Worm (Caenorhabditis elegans) whole organism, late embryonic: Measurements from ENCODE around the gene twk-9.
A peak's percentile ranks its signal among the peaks of the same experiment; 100 is the strongest.

Experiments
- C08G9.2 ChIP-seq: sonication (generic microtip); optimal IDR thresholded peaks from 2 replicates; lab custom pipeline; 2016; ENCODE audit warnings: mild to moderate bottlenecking, missing genetic modification characterization, moderate library complexity, missing compliant biosample characterization
- C38D4.7 ChIP-seq: fragments of 200-800 bp; sonication (Bioruptor generic); optimal IDR thresholded peaks from 2 replicates; lab custom pipeline; 2018; ENCODE audit warnings: mild to moderate bottlenecking, missing genetic modification characterization, moderate library complexity, missing compliant biosample characterization
- T23F11.4 ChIP-seq: fragments of 200-800 bp; sonication (Bioruptor generic); optimal IDR thresholded peaks from 2 replicates; lab custom pipeline; 2018; ENCODE audit warnings: mild to moderate bottlenecking, missing genetic modification characterization, missing compliant biosample characterization
- Y22D7AL.16 ChIP-seq: sonication (generic microtip); optimal IDR thresholded peaks from 2 replicates; lab custom pipeline; 2016; ENCODE audit warnings: missing genetic modification characterization, missing compliant biosample characterization
- ceh-14 ChIP-seq: sonication (generic microtip); optimal IDR thresholded peaks from 2 replicates; lab custom pipeline; 2016; ENCODE audit warnings: missing genotype, missing genetic modification characterization, missing compliant biosample characterization
- ceh-22 ChIP-seq: sonication (generic microtip); optimal IDR thresholded peaks from 2 replicates; lab custom pipeline; 2017; ENCODE audit warnings: missing biosample characterization, missing genetic modification characterization
- ceh-30 ChIP-seq: fragments of 150-350 bp; optimal IDR thresholded peaks from 2 replicates; lab custom pipeline; 2014; ENCODE audit warnings: missing biosample characterization, missing genetic modification characterization
- ceh-34 ChIP-seq: sonication (generic microtip); optimal IDR thresholded peaks from 2 replicates; lab custom pipeline; 2016; ENCODE audit warnings: mild to moderate bottlenecking, missing genetic modification characterization, missing compliant biosample characterization
- ceh-6 ChIP-seq: fragments of 200-800 bp; sonication (Bioruptor generic); optimal IDR thresholded peaks from 2 replicates; lab custom pipeline; 2018; ENCODE audit warnings: mild to moderate bottlenecking, missing genetic modification characterization, missing compliant biosample characterization
- che-1 ChIP-seq: sonication (generic microtip); optimal IDR thresholded peaks from 2 replicates; lab custom pipeline; 2016; ENCODE audit warnings: mild to moderate bottlenecking, missing genetic modification characterization, missing compliant biosample characterization
- dve-1 ChIP-seq: sonication (generic microtip); optimal IDR thresholded peaks from 2 replicates; lab custom pipeline; 2017; ENCODE audit warnings: antibody characterized with exemption, mild to moderate bottlenecking, missing genetic modification characterization, missing compliant biosample characterization
- elt-2 ChIP-seq: sonication (generic microtip); optimal IDR thresholded peaks from 2 replicates; lab custom pipeline; 2016; ENCODE audit warnings: missing genetic modification reagents, missing genetic modification characterization, missing compliant biosample characterization
- elt-4 ChIP-seq: sonication (generic microtip); optimal IDR thresholded peaks from 2 replicates; lab custom pipeline; 2016; ENCODE audit warnings: missing genetic modification characterization, missing compliant biosample characterization
- ets-4 ChIP-seq: sonication (generic microtip); optimal IDR thresholded peaks from 2 replicates; lab custom pipeline; 2016; ENCODE audit warnings: missing genetic modification characterization, missing compliant biosample characterization
- hlh-30 ChIP-seq: sonication (generic microtip); optimal IDR thresholded peaks from 2 replicates; lab custom pipeline; 2017; ENCODE audit warnings: antibody characterized with exemption, missing genetic modification characterization, missing compliant biosample characterization; ENCODE audit not compliant: insufficient read depth
- hlh-6 ChIP-seq: sonication (generic microtip); optimal IDR thresholded peaks from 2 replicates; lab custom pipeline; 2016; ENCODE audit warnings: missing genotype, missing genetic modification characterization, missing compliant biosample characterization
- hlh-8 ChIP-seq: sonication (generic microtip); optimal IDR thresholded peaks from 2 replicates; lab custom pipeline; 2016; ENCODE audit warnings: missing genotype, missing genetic modification characterization, missing compliant biosample characterization
- lim-6 ChIP-seq: sonication (generic microtip); optimal IDR thresholded peaks from 2 replicates; lab custom pipeline; 2016; ENCODE audit warnings: missing genetic modification characterization, missing compliant biosample characterization
- madf-2 ChIP-seq: sonication (generic microtip); optimal IDR thresholded peaks from 2 replicates; lab custom pipeline; 2017; ENCODE audit warnings: missing genetic modification characterization, missing compliant biosample characterization
- nfya-1 ChIP-seq: sonication (generic microtip); optimal IDR thresholded peaks from 2 replicates; lab custom pipeline; 2017; ENCODE audit warnings: missing genetic modification characterization, mild to moderate bottlenecking, missing compliant biosample characterization, antibody characterized with exemption, moderate library complexity
- nhr-232 ChIP-seq: sonication (generic microtip); optimal IDR thresholded peaks from 2 replicates; lab custom pipeline; 2016; ENCODE audit warnings: missing genetic modification characterization, missing compliant biosample characterization
- npax-4 ChIP-seq: sonication (generic microtip); optimal IDR thresholded peaks from 2 replicates; lab custom pipeline; 2016; ENCODE audit warnings: missing genetic modification characterization, missing compliant biosample characterization
- odd-2 ChIP-seq: sonication (generic microtip); optimal IDR thresholded peaks from 2 replicates; lab custom pipeline; 2017; ENCODE audit warnings: antibody characterized with exemption, mild to moderate bottlenecking, missing genetic modification characterization, missing compliant biosample characterization
- pag-3 ChIP-seq: sonication (generic microtip); optimal IDR thresholded peaks from 2 replicates; lab custom pipeline; 2016; ENCODE audit warnings: missing compliant biosample characterization, missing genetic modification characterization, borderline replicate concordance
- pat-9 ChIP-seq: fragments of 200-800 bp; sonication (Bioruptor generic); optimal IDR thresholded peaks from 2 replicates; lab custom pipeline; 2018; ENCODE audit warnings: mild to moderate bottlenecking, missing genetic modification characterization, moderate library complexity, missing compliant biosample characterization
- pqm-1 ChIP-seq: sonication (generic microtip); optimal IDR thresholded peaks from 2 replicates; lab custom pipeline; 2016; ENCODE audit warnings: missing genetic modification characterization, missing compliant biosample characterization
- sox-2 ChIP-seq: fragments of 200-800 bp; sonication (Bioruptor generic); IDR thresholded peaks from 2 replicates; pipeline ENCODE4 v1.3.6; 2022; ENCODE audit warnings: missing genetic modification reagents, missing genetic modification characterization, missing compliant biosample characterization
- tbx-2 ChIP-seq: sonication (generic microtip); optimal IDR thresholded peaks from 2 replicates; lab custom pipeline; 2016; ENCODE audit warnings: missing genetic modification characterization, missing compliant biosample characterization
- tbx-7 ChIP-seq: sonication (generic microtip); optimal IDR thresholded peaks from 2 replicates; lab custom pipeline; 2016; ENCODE audit warnings: missing genotype, missing genetic modification characterization, missing compliant biosample characterization
- ttx-3 ChIP-seq: sonication (generic microtip); optimal IDR thresholded peaks from 2 replicates; lab custom pipeline; 2016; ENCODE audit warnings: missing genetic modification reagents, missing genetic modification characterization, missing compliant biosample characterization
- unc-42 ChIP-seq: sonication (generic microtip); optimal IDR thresholded peaks from 2 replicates; lab custom pipeline; 2016; ENCODE audit warnings: missing genotype, missing genetic modification characterization, missing compliant biosample characterization
- unc-86 ChIP-seq: sonication (generic microtip); optimal IDR thresholded peaks from 2 replicates; lab custom pipeline; 2016; ENCODE audit warnings: missing genetic modification characterization, missing compliant biosample characterization

twk-9 gene

ce11 chrIV:9690644-9691043, 2.3 kb upstream of the twk-9 start, which contains the start of gene sdz-36:
Gene sdz-36, plus strand, starts transcription at chrIV:9690944.
- no peak for TF ChIP-seq ceh-30 (tag; lab: Kevin White, UChicago)
- no peak for TF ChIP-seq odd-2
- no peak for TF ChIP-seq dve-1 (tag; lab: Kevin White, UChicago)
- no peak for TF ChIP-seq C08G9.2 (tag; lab: Kevin White, UChicago)
- TF ChIP-seq pat-9 (tag; lab: Kevin White, UChicago), result no peak

ce11 chrIV:9696513-9696912, 3.5 kb downstream of the twk-9 start:
- no peak for TF ChIP-seq C38D4.7 (GFP tag; lab: Kevin White, UChicago)
- TF ChIP-seq, all 69 proteins: peak for 0

ce11 chrIV:9697869-9698268, 4.9 kb downstream of the twk-9 start:
- no peak for TF ChIP-seq T23F11.4 (GFP tag; lab: Kevin White, UChicago)
- no peak for TF ChIP-seq tbx-7 (tag; lab: Kevin White, UChicago)
- TF ChIP-seq ets-4 (tag; lab: Kevin White, UChicago), result no peak
- no peak for TF ChIP-seq che-1 (tag; lab: Kevin White, UChicago)
- TF ChIP-seq nhr-232 (tag; lab: Kevin White, UChicago), result no peak
- TF ChIP-seq dve-1 (tag; lab: Kevin White, UChicago), result no peak

- TF ChIP-seq ceh-6 (no peak), ceh-22 (no peak)
- TF ChIP-seq, all 69 proteins: peak for 0
Observed at ce11 chrIV:9699062-9699461, 6.1 kb downstream of the twk-9 start.

- peak; percentile 10 for TF ChIP-seq nfya-1 (tag; lab: Kevin White, UChicago)
- peak; percentile 11 for TF ChIP-seq unc-42 (tag; lab: Kevin White, UChicago)
- no peak for TF ChIP-seq nhr-232 (tag; lab: Kevin White, UChicago)
- TF ChIP-seq elt-2 (tag; lab: Kevin White, UChicago), result no peak
Observed at ce11 chrIV:9706704-9707197, 13.8 kb downstream of the twk-9 start, which contains the start of the genes dcaf-1 and dph-3. Gene dcaf-1, minus strand, starts transcription at chrIV:9706723. Gene dph-3, plus strand, starts transcription at chrIV:9707147.

ce11 chrIV:9709205-9709604, 16.2 kb downstream of the twk-9 start, which contains the start of gene ant-1.3:
Gene ant-1.3, minus strand, starts transcription at chrIV:9709305.
- TF ChIP-seq madf-2 (tag; lab: Kevin White, UChicago), result no peak
- TF ChIP-seq ttx-3 (tag; lab: Kevin White, UChicago), result no peak
- no peak for TF ChIP-seq hlh-6 (tag; lab: Kevin White, UChicago)
- TF ChIP-seq sox-2 (GFP tag; lab: Robert Waterston, UW), result no peak
- TF ChIP-seq ceh-14, result no peak
- no peak for TF ChIP-seq C38D4.7 (GFP tag; lab: Kevin White, UChicago)
- TF ChIP-seq che-1 (tag; lab: Kevin White, UChicago), result no peak
- no peak for TF ChIP-seq pag-3 (tag; lab: Kevin White, UChicago)
- TF ChIP-seq lim-6 (tag; lab: Kevin White, UChicago), result no peak
- TF ChIP-seq odd-2, result no peak
- no peak for TF ChIP-seq Y22D7AL.16 (tag; lab: Kevin White, UChicago)
- TF ChIP-seq hlh-30 (tag; lab: Kevin White, UChicago), result no peak
- no peak for TF ChIP-seq ceh-34 (tag; lab: Kevin White, UChicago)
- no peak for TF ChIP-seq tbx-2
- TF ChIP-seq unc-86 (tag; lab: Kevin White, UChicago), result no peak
- no peak for TF ChIP-seq npax-4 (tag; lab: Kevin White, UChicago)

ce11 chrIV:9709887-9710286, 16.9 kb downstream of the twk-9 start, which contains the start of gene nhr-38:
Gene nhr-38, plus strand, starts transcription at chrIV:9710187.
- TF ChIP-seq pqm-1 (tag; lab: Kevin White, UChicago) (no peak), ceh-34 (tag; lab: Kevin White, UChicago) (no peak), hlh-8 (no peak), T23F11.4 (GFP tag; lab: Kevin White, UChicago) (no peak), elt-4 (tag; lab: Kevin White, UChicago) (no peak)
- TF ChIP-seq, all 69 proteins: peak for 0
